Fruit fly (Drosophila melanogaster) whole organism, embryonic: ENCODE results near the gene Ppm1.

Experiments
- CG15073 ChIP-seq: fragments of 200-800 bp; sonication (Bioruptor generic); optimal IDR thresholded peaks from 2 replicates; lab custom pipeline; 2016; ENCODE audit warnings: missing biosample characterization, missing genetic modification characterization
- CG34422 ChIP-seq: fragments of 200-800 bp; sonication (Bioruptor generic); IDR thresholded peaks from 3 replicates; pipeline ENCODE4 v1.3.6; 2022; ENCODE audit warnings: missing biosample characterization, missing genetic modification characterization
- D ChIP-seq, 2 experiments: fragments of 200-800 bp in 1 of 2; fragments of >200 bp in 1 of 2; sonication (Bioruptor generic) in 1 of 2; optimal IDR thresholded peaks; 2 replicates in 1 of 2; 3 replicates in 1 of 2; lab custom pipeline; 2017; ENCODE audit warnings: mild to moderate bottlenecking in 1 of 2, missing biosample characterization in 1 of 2, missing genetic modification characterization in 1 of 2, missing genetic modification reagents in 1 of 2
- btn ChIP-seq: fragments of 200-800 bp; sonication (Bioruptor generic); optimal IDR thresholded peaks from 2 replicates; lab custom pipeline; 2016; ENCODE audit warnings: missing biosample characterization, missing genetic modification characterization
- pan ChIP-seq, 4 experiments: fragments of >200 bp in 3 of 4; fragments of 200-800 bp in 1 of 4; sonication (Bioruptor generic) in 1 of 4; optimal IDR thresholded peaks in 3 of 4; IDR thresholded peaks in 1 of 4; 2 replicates each; pipeline versions ENCODE4 v1.3.6 to Lab custom; 2017 to 2022; ENCODE audit warnings: missing biosample characterization in 2 of 4, missing genetic modification characterization in 2 of 4, mixed read lengths in 1 of 4
- peb ChIP-seq: fragments of 200-800 bp; sonication (Bioruptor generic); IDR thresholded peaks from 2 replicates; pipeline ENCODE4 v1.3.6; 2022; ENCODE audit warnings: missing biosample characterization, missing genetic modification characterization
- pho ChIP-seq: fragments of 200-800 bp; sonication (Bioruptor generic); optimal IDR thresholded peaks from 2 replicates; lab custom pipeline; 2016; ENCODE audit warnings: missing biosample characterization, missing genetic modification characterization
- sqz ChIP-seq: fragments of 200-800 bp; sonication (Bioruptor generic); optimal IDR thresholded peaks from 3 replicates; lab custom pipeline; 2018; ENCODE audit warnings: missing biosample characterization, mild to moderate bottlenecking, missing genetic modification characterization
- tll ChIP-seq, 2 experiments: fragments of 200-800 bp in 1 of 2; fragments of >200 bp in 1 of 2; sonication (Bioruptor generic) in 1 of 2; optimal IDR thresholded peaks; 2 replicates each; lab custom pipeline; 2017 to 2019; ENCODE audit warnings: missing biosample characterization in 2 of 2, missing genetic modification characterization in 2 of 2, mild to moderate bottlenecking in 1 of 2, moderate library complexity in 1 of 2

DNA sequence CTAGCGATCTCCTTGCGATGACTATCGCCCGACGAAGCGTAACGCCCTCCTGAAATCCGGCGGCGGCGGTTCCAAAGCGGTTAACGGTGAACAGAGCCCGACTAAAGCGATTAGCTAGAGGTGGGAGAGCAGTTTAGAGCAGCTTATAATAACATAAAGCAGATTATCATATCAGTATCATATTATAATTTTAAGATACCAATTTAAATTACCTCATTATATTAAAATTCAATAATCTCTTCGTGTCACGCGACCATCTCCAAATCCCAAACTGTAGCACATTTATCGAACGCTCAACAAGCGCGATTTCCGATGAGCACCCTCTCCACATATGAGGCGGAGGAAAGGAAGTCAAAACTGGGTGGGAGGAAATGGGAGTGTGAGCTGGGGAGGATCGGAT lies 47.3 kb upstream of the Ppm1 start:
- TF ChIP-seq peb, result no peak
- no peak for TF ChIP-seq btn (GFP tag; lab: Kevin White, UChicago)
- 0 out of 3 replicates have a peak, but pooled peaks have one; percentile 20 for TF ChIP-seq CG34422 (GFP tag; lab: Robert Waterston, UW)
- TF ChIP-seq D (optimal IDR thresholded peaks at IDR 0.05; lab: Kevin White, UChicago), result no peak
- no peak for TF ChIP-seq D (GFP tag; optimal IDR thresholded peaks at IDR 0.05; lab: Kevin White, UChicago)
- no peak for TF ChIP-seq CG15073 (GFP tag; lab: Kevin White, UChicago)
- TF ChIP-seq pho (GFP tag; lab: Kevin White, UChicago), result no peak
- TF ChIP-seq tll (GFP tag; optimal IDR thresholded peaks at IDR 0.05; lab: Kevin White, UChicago), result no peak
- TF ChIP-seq pan (optimal IDR thresholded peaks at IDR 0.05; lab: Kevin White, UChicago), result no peak
- TF ChIP-seq pan (GFP tag; optimal IDR thresholded peaks at IDR 0.05 in 1 of 2, IDR thresholded peaks at IDR 0.05 in 1 of 2), result peak in 1 of 2 experiments; percentile 39
- TF ChIP-seq sqz (GFP tag; lab: Kevin White, UChicago), result no peak
